Fruit fly (Drosophila melanogaster) whole organism, embryonic: ENCODE measurements around the gene CG32537.

Experiments used
- ATbp ChIP-seq: fragments of 200-800 bp; sonication (Bioruptor generic); optimal IDR thresholded peaks from 2 replicates; lab custom pipeline; 2017; ENCODE audit warnings: missing biosample characterization, mild to moderate bottlenecking, missing genetic modification characterization, missing genetic modification reagents
- CG10267 ChIP-seq: fragments of 200-800 bp; sonication (Bioruptor generic); optimal IDR thresholded peaks from 2 replicates; lab custom pipeline; 2018; ENCODE audit warnings: missing biosample characterization, mild to moderate bottlenecking, missing genetic modification characterization, moderate library complexity
- CG10565 ChIP-seq: fragments of 200-800 bp; sonication (Bioruptor generic); optimal IDR thresholded peaks from 3 replicates; lab custom pipeline; 2016; ENCODE audit warnings: missing biosample characterization, mild to moderate bottlenecking, missing genetic modification characterization
- CG11560 ChIP-seq: fragments of 200-800 bp; sonication (Bioruptor generic); IDR thresholded peaks from 3 replicates; pipeline ENCODE4 v1.3.6; 2022; ENCODE audit warnings: missing biosample characterization, missing genetic modification characterization
- CG13424 ChIP-seq: fragments of 200-800 bp; sonication (Bioruptor generic); optimal IDR thresholded peaks from 2 replicates; lab custom pipeline; 2019; ENCODE audit warnings: missing biosample characterization, mild to moderate bottlenecking, missing genetic modification characterization, moderate library complexity
- CG14710 ChIP-seq: fragments of 200-800 bp; sonication (Bioruptor generic); optimal IDR thresholded peaks from 3 replicates; lab custom pipeline; 2019; ENCODE audit warnings: missing biosample characterization, mild to moderate bottlenecking, missing genetic modification characterization, moderate library complexity
- CG14860 ChIP-seq: fragments of 200-800 bp; sonication (Bioruptor generic); IDR thresholded peaks from 3 replicates; pipeline ENCODE4 v1.3.6; 2022; ENCODE audit warnings: missing biosample characterization, missing genetic modification characterization; ENCODE audit not compliant: partially characterized antibody
- CG15073 ChIP-seq: fragments of 200-800 bp; sonication (Bioruptor generic); optimal IDR thresholded peaks from 2 replicates; lab custom pipeline; 2016; ENCODE audit warnings: missing biosample characterization, missing genetic modification characterization
- CG17359 ChIP-seq: fragments of 200-800 bp; sonication (Bioruptor generic); optimal IDR thresholded peaks from 3 replicates; lab custom pipeline; 2018; ENCODE audit warnings: missing biosample characterization, mild to moderate bottlenecking, missing genetic modification characterization, moderate library complexity
- CG18599 ChIP-seq: fragments of 200-800 bp; sonication (Bioruptor generic); optimal IDR thresholded peaks from 3 replicates; lab custom pipeline; 2017; ENCODE audit warnings: missing biosample characterization, missing genetic modification characterization, mild to moderate bottlenecking, moderate library complexity, missing genetic modification reagents
- CG2120 ChIP-seq: fragments of 200-800 bp; sonication (Bioruptor generic); optimal IDR thresholded peaks from 3 replicates; lab custom pipeline; 2016; ENCODE audit warnings: missing biosample characterization, missing genetic modification characterization
- CG31441 ChIP-seq: fragments of 200-800 bp; sonication (Bioruptor generic); IDR thresholded peaks from 2 replicates; pipeline ENCODE4 v1.3.6; 2022; ENCODE audit warnings: missing biosample characterization, missing genetic modification characterization
- CG3163 ChIP-seq: fragments of 200-800 bp; sonication (Bioruptor generic); optimal IDR thresholded peaks from 3 replicates; lab custom pipeline; 2016; ENCODE audit warnings: missing biosample characterization, missing genetic modification characterization
- CG3838 ChIP-seq: fragments of 200-800 bp; sonication (Bioruptor generic); optimal IDR thresholded peaks from 3 replicates; lab custom pipeline; 2016; ENCODE audit warnings: missing biosample characterization, missing genetic modification characterization
- CG3847 ChIP-seq: fragments of 200-800 bp; sonication (Bioruptor generic); IDR thresholded peaks from 2 replicates; pipeline ENCODE4 v1.3.6; 2022; ENCODE audit warnings: missing biosample characterization, missing genetic modification characterization
- CG4820 ChIP-seq: fragments of 200-800 bp; sonication (Bioruptor generic); optimal IDR thresholded peaks from 3 replicates; lab custom pipeline; 2016; ENCODE audit warnings: missing biosample characterization, missing genetic modification characterization
- CG4854 ChIP-seq: fragments of 200-800 bp; sonication (Bioruptor generic); optimal IDR thresholded peaks from 2 replicates; lab custom pipeline; 2016; ENCODE audit warnings: missing biosample characterization, missing genetic modification characterization, inconsistent platforms
- CG5180 ChIP-seq: fragments of 200-800 bp; sonication (Bioruptor generic); optimal IDR thresholded peaks from 3 replicates; lab custom pipeline; 2017; ENCODE audit warnings: missing biosample characterization, missing genetic modification characterization, mild to moderate bottlenecking, moderate library complexity, missing genetic modification reagents
- CG5953 ChIP-seq: fragments of 200-800 bp; sonication (Bioruptor generic); IDR thresholded peaks from 2 replicates; pipeline ENCODE4 v1.3.6; 2022; ENCODE audit warnings: missing biosample characterization, missing genetic modification characterization
- CG7745 ChIP-seq: fragments of 200-800 bp; sonication (Bioruptor generic); optimal IDR thresholded peaks from 2 replicates; lab custom pipeline; 2018; ENCODE audit warnings: missing biosample characterization, mild to moderate bottlenecking, missing genetic modification characterization, moderate library complexity
- CG8281 ChIP-seq: fragments of 200-800 bp; sonication (Bioruptor generic); optimal IDR thresholded peaks from 2 replicates; lab custom pipeline; 2018; ENCODE audit warnings: missing biosample characterization, mild to moderate bottlenecking, missing genetic modification characterization, moderate library complexity
- CG9727 ChIP-seq: fragments of 200-800 bp; sonication (Bioruptor generic); optimal IDR thresholded peaks from 3 replicates; lab custom pipeline; 2017; ENCODE audit warnings: missing biosample characterization, mild to moderate bottlenecking, missing genetic modification characterization
- CTCF ChIP-seq: fragments of 200-800 bp; sonication (Bioruptor generic); optimal IDR thresholded peaks from 2 replicates; lab custom pipeline; 2017; ENCODE audit warnings: missing biosample characterization, mild to moderate bottlenecking, missing genetic modification characterization, moderate library complexity
- Doc2 ChIP-seq: fragments of 200-800 bp; sonication (Bioruptor generic); IDR thresholded peaks from 2 replicates; pipeline ENCODE4 v1.3.6; 2022; ENCODE audit warnings: missing biosample characterization, missing genetic modification characterization
- Eip74EF ChIP-seq, 2 experiments: fragments of 200-800 bp in 1 of 2; fragments of >200 bp in 1 of 2; sonication (Bioruptor generic) in 1 of 2; optimal IDR thresholded peaks; 2 replicates each; lab custom pipeline; 2017 to 2019; ENCODE audit warnings: missing biosample characterization in 2 of 2, missing genetic modification characterization in 2 of 2, mild to moderate bottlenecking in 1 of 2, moderate library complexity in 1 of 2
- GATAe ChIP-seq: fragments of 200-800 bp; sonication (Bioruptor generic); conservative IDR thresholded peaks from 2 replicates; pipeline ENCODE4 v1.3.6; 2022; ENCODE audit warnings: missing biosample characterization, missing genetic modification characterization
- Lhr ChIP-seq: fragments of 200-800 bp; sonication (Bioruptor generic); optimal IDR thresholded peaks from 3 replicates; lab custom pipeline; 2017; ENCODE audit warnings: mild to moderate bottlenecking, missing biosample characterization, missing genetic modification reagents, missing genetic modification characterization
- Lim3 ChIP-seq: fragments of 200-800 bp; sonication (Bioruptor generic); IDR thresholded peaks from 2 replicates; pipeline ENCODE4 v1.3.6; 2022; ENCODE audit warnings: missing biosample characterization, missing genetic modification characterization
- MBD-R2 ChIP-seq: fragments of 200-800 bp; sonication (Bioruptor generic); IDR thresholded peaks from 2 replicates; pipeline ENCODE4 v1.3.6; 2022; ENCODE audit warnings: missing biosample characterization, missing genetic modification characterization
- NFAT ChIP-seq: fragments of 200-800 bp; sonication (Bioruptor generic); IDR thresholded peaks from 2 replicates; pipeline ENCODE4 v1.3.6; 2022; ENCODE audit warnings: missing biosample characterization, missing genetic modification characterization
- PHDP ChIP-seq: fragments of 200-800 bp; sonication (Bioruptor generic); optimal IDR thresholded peaks from 3 replicates; lab custom pipeline; 2018; ENCODE audit warnings: missing biosample characterization, mild to moderate bottlenecking, missing genetic modification characterization, moderate library complexity
- Scr ChIP-seq: fragments of 200-800 bp; sonication (Bioruptor generic); IDR thresholded peaks from 2 replicates; pipeline ENCODE4 v1.3.6; 2022; ENCODE audit warnings: missing biosample characterization, missing genetic modification characterization; ENCODE audit not compliant: partially characterized antibody
- Xrp1 ChIP-seq: fragments of 200-800 bp; sonication (Bioruptor generic); IDR thresholded peaks from 2 replicates; pipeline ENCODE4 v1.3.6; 2022; ENCODE audit warnings: missing biosample characterization, missing genetic modification characterization
- ac ChIP-seq: fragments of 200-800 bp; sonication (Bioruptor generic); optimal IDR thresholded peaks from 3 replicates; lab custom pipeline; 2017; ENCODE audit warnings: missing biosample characterization, mild to moderate bottlenecking, missing genetic modification characterization
- amos ChIP-seq: fragments of 200-800 bp; sonication (Bioruptor generic); IDR thresholded peaks from 2 replicates; pipeline ENCODE4 v1.3.6; 2022; ENCODE audit warnings: missing biosample characterization, missing genetic modification characterization; ENCODE audit not compliant: partially characterized antibody
- bigmax ChIP-seq: fragments of 200-800 bp; sonication (Bioruptor generic); optimal IDR thresholded peaks from 2 replicates; lab custom pipeline; 2018; ENCODE audit warnings: missing biosample characterization, mild to moderate bottlenecking, missing genetic modification characterization
- grn ChIP-seq: fragments of 200-800 bp; sonication (Bioruptor generic); optimal IDR thresholded peaks from 3 replicates; lab custom pipeline; 2017; ENCODE audit warnings: missing biosample characterization, missing genetic modification characterization
- jigr1 ChIP-seq: fragments of 200-800 bp; sonication (Bioruptor generic); IDR thresholded peaks from 3 replicates; pipeline ENCODE4 v1.3.6; 2022; ENCODE audit warnings: missing biosample characterization, missing genetic modification characterization
- kni ChIP-seq: fragments of 200-800 bp; sonication (Bioruptor generic); optimal IDR thresholded peaks from 3 replicates; lab custom pipeline; 2017; ENCODE audit warnings: mild to moderate bottlenecking, missing biosample characterization, missing genetic modification reagents, missing genetic modification characterization
- lbe ChIP-seq: fragments of 200-800 bp; sonication (Bioruptor generic); optimal IDR thresholded peaks from 2 replicates; lab custom pipeline; 2016; ENCODE audit warnings: missing biosample characterization, mild to moderate bottlenecking, missing genetic modification characterization
- lola ChIP-seq, 3 experiments: fragments of >200 bp in 2 of 3; fragments of 200-800 bp in 1 of 3; sonication (Bioruptor generic) in 1 of 3; optimal IDR thresholded peaks; 2 replicates each; lab custom pipeline; 2017 to 2019; ENCODE audit warnings: missing biosample characterization in 3 of 3, missing genetic modification characterization in 3 of 3, mild to moderate bottlenecking in 1 of 3, moderate library complexity in 1 of 3
- luna ChIP-seq: fragments of 200-800 bp; sonication (Bioruptor generic); optimal IDR thresholded peaks from 2 replicates; lab custom pipeline; 2016; ENCODE audit warnings: missing biosample characterization, missing genetic modification characterization
- maf-S ChIP-seq: fragments of 200-800 bp; sonication (Bioruptor generic); optimal IDR thresholded peaks from 2 replicates; lab custom pipeline; 2016; ENCODE audit warnings: missing biosample characterization, missing genetic modification characterization
- repo ChIP-seq: fragments of 200-800 bp; sonication (Bioruptor generic); optimal IDR thresholded peaks from 2 replicates; lab custom pipeline; 2016; ENCODE audit warnings: missing biosample characterization, missing genetic modification characterization
- run ChIP-seq: fragments of 200-800 bp; sonication (Bioruptor generic); optimal IDR thresholded peaks from 3 replicates; lab custom pipeline; 2018; ENCODE audit warnings: missing biosample characterization, mild to moderate bottlenecking, missing genetic modification characterization
- schlank ChIP-seq: fragments of 200-800 bp; sonication (Bioruptor generic); optimal IDR thresholded peaks from 2 replicates; lab custom pipeline; 2018; ENCODE audit warnings: missing biosample characterization, mild to moderate bottlenecking, missing genetic modification characterization
- sens ChIP-seq: fragments of 200-800 bp; sonication (Bioruptor generic); peaks from one replicate; lab custom pipeline; 2016; ENCODE audit warnings: missing biosample characterization, missing genetic modification characterization
- sens-2 ChIP-seq: fragments of 200-800 bp; sonication (Bioruptor generic); IDR thresholded peaks from 2 replicates; pipeline ENCODE4 v1.3.6; 2022; ENCODE audit warnings: missing biosample characterization, missing genetic modification characterization
- slbo ChIP-seq: fragments of 200-800 bp; sonication (Bioruptor generic); IDR thresholded peaks from 2 replicates; pipeline ENCODE4 v1.3.6; 2022; ENCODE audit warnings: missing biosample characterization, missing genetic modification characterization
- slou ChIP-seq: fragments of 200-800 bp; sonication (Bioruptor generic); optimal IDR thresholded peaks from 3 replicates; lab custom pipeline; 2016; ENCODE audit warnings: missing biosample characterization, missing genetic modification characterization

Gene CG32537

DNA sequence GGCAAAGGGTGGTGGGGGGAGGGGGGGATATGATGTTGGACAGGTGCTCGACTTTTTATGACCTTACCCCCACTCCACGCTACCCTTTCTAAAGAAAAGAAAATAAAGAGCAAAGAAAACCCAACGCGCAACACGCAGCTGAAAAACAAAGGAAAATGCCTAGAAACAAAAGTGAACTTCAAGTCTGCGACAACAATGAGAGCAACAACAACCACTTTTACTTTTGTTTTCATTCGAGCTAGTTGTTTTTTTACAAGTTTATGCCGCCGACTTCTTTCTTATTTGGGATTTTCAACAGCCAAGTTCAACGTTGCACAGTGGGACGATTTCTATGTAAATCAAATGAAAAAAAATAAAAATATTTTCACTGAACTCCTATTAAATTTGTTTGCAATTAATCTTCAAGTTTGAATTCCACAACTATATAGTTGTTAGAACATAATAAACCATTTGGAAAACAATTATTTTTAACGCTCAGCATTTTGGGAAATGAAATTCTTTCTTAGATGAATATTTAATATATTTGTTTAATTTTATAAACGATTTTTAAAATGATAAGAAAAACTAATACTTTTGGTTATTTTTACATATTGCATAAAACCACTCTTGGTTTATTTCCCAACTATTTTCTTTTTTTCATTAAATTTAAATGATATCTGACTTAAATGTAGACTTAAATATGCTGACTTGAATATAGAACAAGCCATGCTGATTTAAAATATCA, 51.6 kb downstream of the CG32537 start (continued):
- TF ChIP-seq CG31441 (GFP tag; lab: Robert Waterston, UW) (peak; percentile 73; the same call in 1 of the 2 replicates), CG9727 (GFP tag; lab: Kevin White, UChicago) (peak; percentile 65), slbo (GFP tag; lab: Robert Waterston, UW) (0 out of 2 replicates have a peak, but pooled peaks have one; percentile 13), PHDP (peak; percentile 38), CG5180 (GFP tag; lab: Kevin White, UChicago) (no peak), Eip74EF (GFP tag; optimal IDR thresholded peaks at IDR 0.05; lab: Kevin White, UChicago) (peak in 1 of 2 experiments; percentile 22), CG14860 (no peak), CG3847 (no peak), CG10267 (peak; percentile 31), ac (GFP tag; lab: Kevin White, UChicago) (no peak), kni (GFP tag; lab: Kevin White, UChicago) (no peak), CG17359 (tag; lab: Kevin White, UChicago) (peak; percentile 42), CG3163 (GFP tag; lab: Kevin White, UChicago) (no peak), lbe (GFP tag; lab: Kevin White, UChicago) (no peak), jigr1 (GFP tag; lab: Robert Waterston, UW) (no peak), CG13424 (tag; lab: Kevin White, UChicago) (peak; percentile 38), CG2120 (no peak), ATbp (peak; percentile 8), CG14710 (tag; lab: Kevin White, UChicago) (peak; percentile 43), bigmax (GFP tag; lab: Kevin White, UChicago) (no peak), CG4820 (peak; percentile 3), CG3838 (no peak), maf-S (GFP tag; lab: Kevin White, UChicago) (no peak), Xrp1 (no peak), GATAe (GFP tag; lab: Robert Waterston, UW) (no peak), CG18599 (GFP tag; lab: Kevin White, UChicago) (no peak), NFAT (GFP tag; lab: Robert Waterston, UW) (no peak), sens-2 (GFP tag; lab: Robert Waterston, UW) (no peak), CG5953 (GFP tag; lab: Robert Waterston, UW) (no peak), sens (GFP tag; lab: Kevin White, UChicago) (peak; percentile 46), luna (no peak), schlank (tag; lab: Kevin White, UChicago) (no peak), CG7745 (no peak), CG8281 (no peak), CG4854 (GFP tag; lab: Kevin White, UChicago) (no peak), MBD-R2 (GFP tag; lab: Robert Waterston, UW) (no peak), Doc2 (no peak), slou (no peak), Lim3 (GFP tag; lab: Robert Waterston, UW) (no peak), CTCF (GFP tag; lab: Kevin White, UChicago) (peak; percentile 3), CG10565 (GFP tag; lab: Kevin White, UChicago) (no peak), grn (no peak), CG11560 (tag; lab: Robert Waterston, UW) (no peak), Scr (no peak), Lhr (GFP tag; lab: Kevin White, UChicago) (no peak), lola (GFP tag; optimal IDR thresholded peaks at IDR 0.05; lab: Kevin White, UChicago) (peak in 1 of 3 experiments; percentile 61), CG15073 (no peak), amos (GFP tag; lab: Robert Waterston, UW) (no peak), run (tag; lab: Kevin White, UChicago) (no peak), repo (no peak)
